Worm (Caenorhabditis elegans) whole organism, midembryonic: ENCODE results near the gene clec-141.

Experiments used
- T22C8.4 ChIP-seq: fragments of 200-800 bp; sonication (Bioruptor generic); IDR thresholded peaks from 2 replicates; pipeline ENCODE4 v1.3.6; 2022; ENCODE audit warnings: missing genetic modification characterization, missing compliant biosample characterization
- flt-1 ChIP-seq: fragments of 200-800 bp; sonication (Bioruptor generic); IDR thresholded peaks from 2 replicates; pipeline ENCODE4 v1.3.6; 2022; ENCODE audit warnings: missing genetic modification characterization, missing compliant biosample characterization
- klf-2 ChIP-seq: fragments of 200-800 bp; sonication (Bioruptor generic); conservative IDR thresholded peaks from 2 replicates; pipeline ENCODE4 v1.3.6; 2022; ENCODE audit warnings: missing genetic modification reagents, missing genetic modification characterization, missing compliant biosample characterization
- ref-1 ChIP-seq: fragments of 200-800 bp; sonication (Bioruptor generic); conservative IDR thresholded peaks from 2 replicates; pipeline ENCODE4 v1.3.6; 2022; ENCODE audit warnings: missing genetic modification reagents, missing genetic modification characterization, missing compliant biosample characterization
- ztf-23 ChIP-seq: fragments of 200-800 bp; sonication (Bioruptor generic); IDR thresholded peaks from 2 replicates; pipeline ENCODE4 v1.3.6; 2022; ENCODE audit warnings: missing genetic modification reagents, missing genetic modification characterization, missing compliant biosample characterization
- ztf-29 ChIP-seq: fragments of 200-800 bp; sonication (Bioruptor generic); IDR thresholded peaks from 2 replicates; pipeline ENCODE4 v1.3.6; 2022; ENCODE audit warnings: missing genetic modification reagents, missing genetic modification characterization, missing compliant biosample characterization

ce11 chrII:5379614-5380077 is 27.8 kb downstream of the clec-141 start, which contains the start of gene pkc-3:
- TF ChIP-seq ztf-29 (GFP tag; lab: Robert Waterston, UW): no peak
- TF ChIP-seq klf-2: no peak
- no peak for TF ChIP-seq ztf-23 (GFP tag; lab: Robert Waterston, UW)
- TF ChIP-seq flt-1 (GFP tag; lab: Robert Waterston, UW): peak; percentile 64; the same call in 1 of the 2 replicates
- no peak for TF ChIP-seq ref-1 (GFP tag; lab: Robert Waterston, UW)
- no peak for TF ChIP-seq T22C8.4
